Worm (Caenorhabditis elegans) whole organism, late embryonic: ENCODE results near the gene nhr-203.

ENCODE experiments used
- C08G9.2 ChIP-seq: sonication (generic microtip); optimal IDR thresholded peaks from 2 replicates; lab custom pipeline; 2016; ENCODE audit warnings: mild to moderate bottlenecking, missing genetic modification characterization, moderate library complexity, missing compliant biosample characterization
- C38D4.7 ChIP-seq: fragments of 200-800 bp; sonication (Bioruptor generic); optimal IDR thresholded peaks from 2 replicates; lab custom pipeline; 2018; ENCODE audit warnings: mild to moderate bottlenecking, missing genetic modification characterization, moderate library complexity, missing compliant biosample characterization
- K09A11.1 ChIP-seq: sonication (generic microtip); optimal IDR thresholded peaks from 2 replicates; lab custom pipeline; 2017; ENCODE audit warnings: antibody characterized with exemption, mild to moderate bottlenecking, missing genetic modification characterization, missing compliant biosample characterization; ENCODE audit not compliant: insufficient read depth
- T23F11.4 ChIP-seq: fragments of 200-800 bp; sonication (Bioruptor generic); optimal IDR thresholded peaks from 2 replicates; lab custom pipeline; 2018; ENCODE audit warnings: mild to moderate bottlenecking, missing genetic modification characterization, missing compliant biosample characterization
- Y22D7AL.16 ChIP-seq: sonication (generic microtip); optimal IDR thresholded peaks from 2 replicates; lab custom pipeline; 2016; ENCODE audit warnings: missing genetic modification characterization, missing compliant biosample characterization
- ceh-2 ChIP-seq: sonication (generic microtip); optimal IDR thresholded peaks from 2 replicates; lab custom pipeline; 2016; ENCODE audit warnings: missing genotype, missing genetic modification characterization, missing compliant biosample characterization
- ceh-22 ChIP-seq: sonication (generic microtip); optimal IDR thresholded peaks from 2 replicates; lab custom pipeline; 2017; ENCODE audit warnings: missing biosample characterization, missing genetic modification characterization
- ceh-6 ChIP-seq: fragments of 200-800 bp; sonication (Bioruptor generic); optimal IDR thresholded peaks from 2 replicates; lab custom pipeline; 2018; ENCODE audit warnings: mild to moderate bottlenecking, missing genetic modification characterization, missing compliant biosample characterization
- ceh-9 ChIP-seq: sonication (generic microtip); optimal IDR thresholded peaks from 2 replicates; lab custom pipeline; 2016; ENCODE audit warnings: mild to moderate bottlenecking, missing genetic modification characterization, inconsistent platforms, missing compliant biosample characterization
- che-1 ChIP-seq: sonication (generic microtip); optimal IDR thresholded peaks from 2 replicates; lab custom pipeline; 2016; ENCODE audit warnings: mild to moderate bottlenecking, missing genetic modification characterization, missing compliant biosample characterization
- elt-2 ChIP-seq: sonication (generic microtip); optimal IDR thresholded peaks from 2 replicates; lab custom pipeline; 2016; ENCODE audit warnings: missing genetic modification reagents, missing genetic modification characterization, missing compliant biosample characterization
- elt-4 ChIP-seq: sonication (generic microtip); optimal IDR thresholded peaks from 2 replicates; lab custom pipeline; 2016; ENCODE audit warnings: missing genetic modification characterization, missing compliant biosample characterization
- eyg-1 ChIP-seq: sonication (generic microtip); optimal IDR thresholded peaks from 2 replicates; lab custom pipeline; 2016; ENCODE audit warnings: missing genotype, missing genetic modification characterization, missing compliant biosample characterization
- fkh-10 ChIP-seq: fragments of 150-350 bp; optimal IDR thresholded peaks from 2 replicates; lab custom pipeline; 2014; ENCODE audit warnings: missing biosample characterization, missing genetic modification reagents, missing genetic modification characterization
- gmeb-2 ChIP-seq: sonication (generic microtip); optimal IDR thresholded peaks from 2 replicates; lab custom pipeline; 2016; ENCODE audit warnings: missing genetic modification characterization, inconsistent platforms, missing compliant biosample characterization
- hlh-15 ChIP-seq: sonication (generic microtip); optimal IDR thresholded peaks from 2 replicates; lab custom pipeline; 2016; ENCODE audit warnings: missing genetic modification characterization, missing compliant biosample characterization
- hlh-30 ChIP-seq: sonication (generic microtip); optimal IDR thresholded peaks from 2 replicates; lab custom pipeline; 2017; ENCODE audit warnings: antibody characterized with exemption, missing genetic modification characterization, missing compliant biosample characterization; ENCODE audit not compliant: insufficient read depth
- lim-6 ChIP-seq: sonication (generic microtip); optimal IDR thresholded peaks from 2 replicates; lab custom pipeline; 2016; ENCODE audit warnings: missing genetic modification characterization, missing compliant biosample characterization
- lin-11 ChIP-seq: fragments of 200-800 bp; sonication (Bioruptor generic); optimal IDR thresholded peaks from 2 replicates; lab custom pipeline; 2018; ENCODE audit warnings: mild to moderate bottlenecking, missing genetic modification characterization, missing compliant biosample characterization
- nfya-1 ChIP-seq: sonication (generic microtip); optimal IDR thresholded peaks from 2 replicates; lab custom pipeline; 2017; ENCODE audit warnings: missing genetic modification characterization, mild to moderate bottlenecking, missing compliant biosample characterization, antibody characterized with exemption, moderate library complexity
- nhr-11 ChIP-seq: fragments of 150-350 bp; optimal IDR thresholded peaks from 2 replicates; lab custom pipeline; 2014; ENCODE audit warnings: missing biosample characterization, missing genetic modification characterization
- pat-9 ChIP-seq: fragments of 200-800 bp; sonication (Bioruptor generic); optimal IDR thresholded peaks from 2 replicates; lab custom pipeline; 2018; ENCODE audit warnings: mild to moderate bottlenecking, missing genetic modification characterization, moderate library complexity, missing compliant biosample characterization
- pha-2 ChIP-seq: sonication (generic microtip); optimal IDR thresholded peaks from 2 replicates; lab custom pipeline; 2017; ENCODE audit warnings: mild to moderate bottlenecking, missing genetic modification characterization, missing compliant biosample characterization
- pros-1 ChIP-seq: fragments of 150-350 bp; optimal IDR thresholded peaks from 2 replicates; lab custom pipeline; 2014; ENCODE audit warnings: missing biosample characterization, missing genetic modification reagents, missing genetic modification characterization
- ref-2 ChIP-seq: sonication (generic microtip); optimal IDR thresholded peaks from 2 replicates; lab custom pipeline; 2016; ENCODE audit warnings: missing genetic modification characterization, missing compliant biosample characterization
- rnt-1 ChIP-seq: sonication (generic microtip); optimal IDR thresholded peaks from 2 replicates; lab custom pipeline; 2016; ENCODE audit warnings: missing genetic modification characterization, missing compliant biosample characterization
- sdc-2 ChIP-seq: sonication (generic microtip); optimal IDR thresholded peaks from 2 replicates; lab custom pipeline; 2016; ENCODE audit warnings: missing genotype, missing genetic modification characterization, missing compliant biosample characterization
- sox-4 ChIP-seq: sonication (generic microtip); optimal IDR thresholded peaks from 2 replicates; lab custom pipeline; 2017; ENCODE audit warnings: mild to moderate bottlenecking, missing genetic modification characterization, inconsistent platforms, missing compliant biosample characterization
- tbx-2 ChIP-seq: sonication (generic microtip); optimal IDR thresholded peaks from 2 replicates; lab custom pipeline; 2016; ENCODE audit warnings: missing genetic modification characterization, missing compliant biosample characterization
- tbx-7 ChIP-seq: sonication (generic microtip); optimal IDR thresholded peaks from 2 replicates; lab custom pipeline; 2016; ENCODE audit warnings: missing genotype, missing genetic modification characterization, missing compliant biosample characterization
- ttx-3 ChIP-seq: sonication (generic microtip); optimal IDR thresholded peaks from 2 replicates; lab custom pipeline; 2016; ENCODE audit warnings: missing genetic modification reagents, missing genetic modification characterization, missing compliant biosample characterization
- unc-3 ChIP-seq, 2 experiments: fragments of 200-800 bp in 1 of 2; sonication (Bioruptor generic) in 1 of 2; sonication (generic microtip) in 1 of 2; conservative IDR thresholded peaks in 1 of 2; optimal IDR thresholded peaks in 1 of 2; 2 replicates each; pipeline versions ENCODE4 v1.3.6 to Lab custom; 2016 to 2022; ENCODE audit warnings: missing compliant biosample characterization in 2 of 2, missing genetic modification characterization in 2 of 2, missing genetic modification reagents in 1 of 2
- unc-55 ChIP-seq: sonication (generic microtip); optimal IDR thresholded peaks from 2 replicates; lab custom pipeline; 2017; ENCODE audit warnings: missing biosample characterization, missing genetic modification reagents, missing genetic modification characterization
- unc-86 ChIP-seq: sonication (generic microtip); optimal IDR thresholded peaks from 2 replicates; lab custom pipeline; 2016; ENCODE audit warnings: missing genetic modification characterization, missing compliant biosample characterization
- zip-5 ChIP-seq: sonication (generic microtip); optimal IDR thresholded peaks from 2 replicates; lab custom pipeline; 2016; ENCODE audit warnings: missing genetic modification characterization, missing compliant biosample characterization

The nhr-203 gene

ce11 chrV:438094-438493 is 21.5 kb upstream of the nhr-203 start, which contains the start of gene B0554.1:
Gene B0554.1, plus strand, starts transcription at chrV:438394.
- TF ChIP-seq hlh-15: no peak

- TF ChIP-seq ttx-3 (tag; lab: Kevin White, UChicago) (no peak), gmeb-2 (tag; lab: Kevin White, UChicago) (no peak), lin-11 (tag; lab: Kevin White, UChicago) (no peak), unc-86 (tag; lab: Kevin White, UChicago) (no peak), nhr-11 (tag; lab: Kevin White, UChicago) (no peak), ceh-22 (tag; lab: Kevin White, UChicago) (no peak)
- TF ChIP-seq, all 69 proteins: peak for 0
These were observed 20.3 kb upstream of the nhr-203 start for ce11 chrV:439183-439749.

- TF ChIP-seq eyg-1 (tag; lab: Kevin White, UChicago) (no peak), tbx-7 (no peak)
These were observed 18.7 kb upstream of the nhr-203 start, which contains the start of gene B0554.7 for ce11 chrV:440923-441322. Gene B0554.7, minus strand, starts transcription at chrV:441023.

ce11 chrV:443193-443592 is 16.4 kb upstream of the nhr-203 start, which contains the start of gene srh-33:
Gene srh-33, minus strand, starts transcription at chrV:443293.
- TF ChIP-seq elt-4 (tag; lab: Kevin White, UChicago) (no peak), rnt-1 (tag; lab: Kevin White, UChicago) (no peak), pha-2 (no peak), hlh-30 (tag; lab: Kevin White, UChicago) (no peak), ref-2 (tag; lab: Kevin White, UChicago) (no peak), sox-4 (tag; lab: Kevin White, UChicago) (no peak), ceh-2 (tag; lab: Kevin White, UChicago) (no peak), pros-1 (tag; lab: Kevin White, UChicago) (no peak), C08G9.2 (tag; lab: Kevin White, UChicago) (no peak), nfya-1 (tag; lab: Kevin White, UChicago) (no peak), K09A11.1 (no peak), fkh-10 (GFP tag; lab: Kevin White, UChicago) (no peak), Y22D7AL.16 (tag; lab: Kevin White, UChicago) (no peak), lim-6 (tag; lab: Kevin White, UChicago) (no peak), unc-55 (GFP tag; lab: Kevin White, UChicago) (no peak), unc-3 (GFP tag; conservative IDR thresholded peaks at IDR 0.05; lab: Robert Waterston, UW) (no peak), unc-3 (tag; optimal IDR thresholded peaks at IDR 0.05; lab: Kevin White, UChicago) (no peak), sdc-2 (no peak), che-1 (tag; lab: Kevin White, UChicago) (no peak), T23F11.4 (GFP tag; lab: Kevin White, UChicago) (no peak), tbx-2 (tag; lab: Kevin White, UChicago) (no peak)

ce11 chrV:446574-446973 is 13.0 kb upstream of the nhr-203 start, which contains the start of gene srh-34:
Gene srh-34, minus strand, starts transcription at chrV:446674.
- no peak for TF ChIP-seq ceh-6 (GFP tag; lab: Kevin White, UChicago)
- no peak for TF ChIP-seq C38D4.7
- TF ChIP-seq ceh-9 (tag; lab: Kevin White, UChicago): no peak
- TF ChIP-seq che-1 (tag; lab: Kevin White, UChicago): no peak
- TF ChIP-seq ref-2 (tag; lab: Kevin White, UChicago): no peak
- TF ChIP-seq unc-55 (GFP tag; lab: Kevin White, UChicago): no peak
- TF ChIP-seq zip-5 (tag; lab: Kevin White, UChicago): no peak
- TF ChIP-seq pat-9: no peak
- no peak for TF ChIP-seq T23F11.4 (GFP tag; lab: Kevin White, UChicago)
- TF ChIP-seq Y22D7AL.16 (tag; lab: Kevin White, UChicago): no peak
- TF ChIP-seq nhr-11 (tag; lab: Kevin White, UChicago): no peak
- TF ChIP-seq elt-2 (tag; lab: Kevin White, UChicago): no peak
